Worm (Caenorhabditis elegans) whole organism, early embryonic: ENCODE data around the gene ugt-51.

Experiments used
- B0310.2 ChIP-seq: sonication (generic microtip); optimal IDR thresholded peaks from 2 replicates; lab custom pipeline; 2016; ENCODE audit warnings: mild to moderate bottlenecking, missing genetic modification characterization, missing compliant biosample characterization
- F13C5.2 ChIP-seq: sonication (generic microtip); optimal IDR thresholded peaks from 2 replicates; lab custom pipeline; 2017; ENCODE audit warnings: mild to moderate bottlenecking, missing genetic modification characterization, inconsistent platforms, missing compliant biosample characterization
- aly-1 ChIP-seq: sonication (generic microtip); optimal IDR thresholded peaks from 2 replicates; lab custom pipeline; 2016; ENCODE audit warnings: missing genetic modification characterization, missing compliant biosample characterization
- ama-1 ChIP-seq: fragments of 150-350 bp; optimal IDR thresholded peaks from 2 replicates; lab custom pipeline; 2014
- ceh-13 ChIP-seq: fragments of 200-800 bp; sonication (Bioruptor generic); optimal IDR thresholded peaks from 2 replicates; lab custom pipeline; 2018; ENCODE audit warnings: mild to moderate bottlenecking, missing genetic modification characterization, missing compliant biosample characterization
- ceh-36 ChIP-seq: sonication (generic microtip); optimal IDR thresholded peaks from 2 replicates; lab custom pipeline; 2016; ENCODE audit warnings: missing genetic modification characterization, inconsistent platforms, missing compliant biosample characterization
- ets-7 ChIP-seq: sonication (generic microtip); optimal IDR thresholded peaks from 2 replicates; lab custom pipeline; 2016; ENCODE audit warnings: missing genotype, missing genetic modification characterization, missing compliant biosample characterization
- flt-1 ChIP-seq: fragments of 200-800 bp; sonication (Bioruptor generic); IDR thresholded peaks from 2 replicates; pipeline ENCODE4 v1.3.6; 2022; ENCODE audit warnings: missing genetic modification characterization, missing compliant biosample characterization
- hmbx-1 ChIP-seq: sonication (generic microtip); optimal IDR thresholded peaks from 2 replicates; lab custom pipeline; 2016; ENCODE audit warnings: mild to moderate bottlenecking, missing genetic modification characterization, missing compliant biosample characterization
- hmg-4 ChIP-seq: fragments of 200-800 bp; sonication (Bioruptor generic); optimal IDR thresholded peaks from 2 replicates; lab custom pipeline; 2018; ENCODE audit warnings: mild to moderate bottlenecking, missing genetic modification characterization, missing compliant biosample characterization
- hnd-1 ChIP-seq: sonication (generic microtip); optimal IDR thresholded peaks from 2 replicates; lab custom pipeline; 2016; ENCODE audit warnings: missing genetic modification characterization, missing compliant biosample characterization
- pes-1 ChIP-seq: fragments of 200-800 bp; sonication (Bioruptor generic); IDR thresholded peaks from 2 replicates; pipeline ENCODE4 v1.3.6; 2022; ENCODE audit warnings: missing genetic modification reagents, missing genetic modification characterization, missing compliant biosample characterization
- scrt-1 ChIP-seq: fragments of 200-800 bp; sonication (Bioruptor generic); IDR thresholded peaks from 2 replicates; pipeline ENCODE4 v1.3.6; 2022; ENCODE audit warnings: missing genetic modification characterization, missing compliant biosample characterization
- sea-1 ChIP-seq: fragments of 200-800 bp; sonication (Bioruptor generic); conservative IDR thresholded peaks from 2 replicates; pipeline ENCODE4 v1.3.6; 2022; ENCODE audit warnings: missing genetic modification characterization, missing compliant biosample characterization
- tbx-11 ChIP-seq: fragments of 200-800 bp; sonication (Bioruptor generic); IDR thresholded peaks from 2 replicates; pipeline ENCODE4 v1.3.6; 2022; ENCODE audit warnings: missing genetic modification characterization, missing compliant biosample characterization
- tbx-37 ChIP-seq: fragments of 200-800 bp; sonication (Bioruptor generic); conservative IDR thresholded peaks from 2 replicates; pipeline ENCODE4 v1.3.6; 2022; ENCODE audit warnings: missing genetic modification reagents, missing genetic modification characterization, missing compliant biosample characterization
- tra-4 ChIP-seq: sonication (generic microtip); optimal IDR thresholded peaks from 2 replicates; lab custom pipeline; 2017; ENCODE audit warnings: missing genetic modification characterization, missing compliant biosample characterization

The ugt-51 gene

ce11 chrV:5143785-5144184 lies 33.3 kb downstream of the ugt-51 start, which contains the start of gene srh-129:
TSS of gene srh-129 (minus strand) at chrV:5143885.
- TF ChIP-seq ceh-36 (no peak), ama-1 (lab: Kevin White, UChicago) (no peak), F13C5.2 (no peak), tbx-37 (GFP tag; lab: Robert Waterston, UW) (no peak), hnd-1 (tag; lab: Kevin White, UChicago) (no peak), pes-1 (GFP tag; lab: Robert Waterston, UW) (no peak), B0310.2 (no peak), ceh-13 (no peak), aly-1 (tag; lab: Kevin White, UChicago) (no peak), scrt-1 (GFP tag; lab: Robert Waterston, UW) (no peak), tbx-11 (no peak), hmg-4 (GFP tag; lab: Kevin White, UChicago) (no peak), sea-1 (GFP tag; lab: Robert Waterston, UW) (no peak), flt-1 (GFP tag; lab: Robert Waterston, UW) (no peak), ets-7 (tag; lab: Kevin White, UChicago) (no peak), tra-4 (no peak), hmbx-1 (tag; lab: Kevin White, UChicago) (no peak)

ce11 chrV:5137919-5138318 lies 39.2 kb downstream of the ugt-51 start, which contains the start of gene F14F9.3:
TSS of gene F14F9.3 (plus strand) at chrV:5138219.
- TF ChIP-seq ceh-13, result no peak
- no peak for TF ChIP-seq aly-1 (tag; lab: Kevin White, UChicago)
- TF ChIP-seq tra-4, result no peak
- TF ChIP-seq B0310.2, result no peak
- TF ChIP-seq ama-1 (lab: Kevin White, UChicago), result no peak
- no peak for TF ChIP-seq tbx-37 (GFP tag; lab: Robert Waterston, UW)
- TF ChIP-seq hmg-4 (GFP tag; lab: Kevin White, UChicago), result no peak
- no peak for TF ChIP-seq scrt-1 (GFP tag; lab: Robert Waterston, UW)
- no peak for TF ChIP-seq hmbx-1 (tag; lab: Kevin White, UChicago)
- no peak for TF ChIP-seq flt-1 (GFP tag; lab: Robert Waterston, UW)
- no peak for TF ChIP-seq sea-1 (GFP tag; lab: Robert Waterston, UW)
- TF ChIP-seq F13C5.2, result no peak
- no peak for TF ChIP-seq ceh-36
- TF ChIP-seq ets-7 (tag; lab: Kevin White, UChicago), result no peak
- no peak for TF ChIP-seq pes-1 (GFP tag; lab: Robert Waterston, UW)

DNA sequence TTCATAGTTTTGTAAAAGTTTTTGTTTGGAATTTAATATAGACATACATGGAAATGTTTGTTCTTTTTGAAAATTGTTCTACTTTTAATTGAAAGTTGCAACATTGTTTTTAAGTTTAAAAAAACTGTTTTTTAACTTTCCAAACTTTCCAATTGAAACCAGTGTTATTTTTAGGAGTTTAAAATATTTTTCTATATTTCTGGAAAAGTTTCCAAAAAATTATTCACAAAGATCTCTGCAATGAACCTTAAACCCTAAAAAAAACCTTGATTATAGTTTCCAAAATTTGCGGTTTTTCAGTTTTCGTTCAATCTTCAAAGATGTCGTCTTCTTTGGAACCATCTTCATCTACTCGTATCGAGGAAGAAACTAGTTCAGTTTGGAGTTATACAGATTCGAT lies 44.7 kb downstream of the ugt-51 start, which contains the start of gene F14F9.4:
F14F9.4 (plus strand) TSS at position 301 of the 400 bp plus-strand sequence.
- TF ChIP-seq B0310.2, result no peak

- TF ChIP-seq hnd-1 (tag; lab: Kevin White, UChicago) (no peak), scrt-1 (GFP tag; lab: Robert Waterston, UW) (no peak), F13C5.2 (no peak), ama-1 (lab: Kevin White, UChicago) (no peak)
Observed at ce11 chrV:5131380-5131779, 45.7 kb downstream of the ugt-51 start.

DNA sequence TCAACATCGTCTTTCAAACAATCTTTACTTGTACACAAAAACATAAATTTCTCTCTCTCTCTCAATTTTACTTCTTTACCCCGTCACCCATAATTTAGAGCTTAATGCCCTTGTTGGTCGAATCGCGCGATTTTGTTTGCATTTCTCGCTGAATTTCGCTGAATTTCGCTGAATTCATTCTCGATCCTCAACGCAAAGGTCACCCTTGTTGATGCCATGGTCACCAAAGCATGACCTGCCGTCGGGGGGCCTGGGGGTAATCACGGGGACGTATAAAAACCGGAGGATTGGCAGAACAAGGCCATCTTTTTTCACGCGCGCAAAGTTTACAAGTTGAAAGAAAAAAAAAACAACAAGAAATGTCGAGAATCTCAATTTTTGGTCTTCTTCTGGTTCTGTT lies 47.1 kb downstream of the ugt-51 start, which contains the start of gene F14F9.8:
F14F9.8 (plus strand) TSS at position 301 of the 400 bp plus-strand sequence.
- no peak for TF ChIP-seq hnd-1 (tag; lab: Kevin White, UChicago)
- TF ChIP-seq sea-1 (GFP tag; lab: Robert Waterston, UW), result no peak
- TF ChIP-seq ceh-36, result no peak
- no peak for TF ChIP-seq tbx-11
- TF ChIP-seq scrt-1 (GFP tag; lab: Robert Waterston, UW), result no peak
- TF ChIP-seq tbx-37 (GFP tag; lab: Robert Waterston, UW), result no peak
- TF ChIP-seq B0310.2, result no peak
- TF ChIP-seq flt-1 (GFP tag; lab: Robert Waterston, UW), result no peak
- TF ChIP-seq pes-1 (GFP tag; lab: Robert Waterston, UW), result no peak
- no peak for TF ChIP-seq tra-4
- TF ChIP-seq aly-1 (tag; lab: Kevin White, UChicago), result no peak
- TF ChIP-seq F13C5.2, result no peak
- no peak for TF ChIP-seq hmbx-1 (tag; lab: Kevin White, UChicago)
- TF ChIP-seq ama-1 (lab: Kevin White, UChicago), result no peak
- TF ChIP-seq ceh-13, result no peak
- TF ChIP-seq ets-7 (tag; lab: Kevin White, UChicago), result no peak
- no peak for TF ChIP-seq hmg-4 (GFP tag; lab: Kevin White, UChicago)

- TF ChIP-seq flt-1 (GFP tag; lab: Robert Waterston, UW) (no peak), scrt-1 (GFP tag; lab: Robert Waterston, UW) (no peak), ceh-13 (no peak), hmbx-1 (tag; lab: Kevin White, UChicago) (no peak), B0310.2 (no peak), ceh-36 (no peak), ets-7 (tag; lab: Kevin White, UChicago) (no peak), sea-1 (GFP tag; lab: Robert Waterston, UW) (no peak), F13C5.2 (no peak), pes-1 (GFP tag; lab: Robert Waterston, UW) (no peak), tbx-37 (GFP tag; lab: Robert Waterston, UW) (no peak), aly-1 (tag; lab: Kevin White, UChicago) (no peak), hnd-1 (tag; lab: Kevin White, UChicago) (no peak)
Observed at ce11 chrV:5126793-5127192, 50.3 kb downstream of the ugt-51 start, which contains the start of gene F14F9.5. TSS of gene F14F9.5 (plus strand) at chrV:5127093.
